Fruit fly (Drosophila melanogaster): ENCODE data around the gene Rtnl1.

dm6 chr2L:5031886-5032285 is 22.4 kb upstream of the Rtnl1 start:
- TF ChIP-seq CG9139 (GFP tag; optimal IDR thresholded peaks at IDR 0.05): no peak
- no peak for TF ChIP-seq Sox102F (GFP tag; optimal IDR thresholded peaks at IDR 0.05)
- TF ChIP-seq Met (GFP tag; optimal IDR thresholded peaks at IDR 0.05): no peak
- no peak for TF ChIP-seq CG6854 (GFP tag; optimal IDR thresholded peaks at IDR 0.05)
- TF ChIP-seq CG11762 (GFP tag; optimal IDR thresholded peaks at IDR 0.05; ENCODE audit: insufficient read depth): no peak
- TF ChIP-seq lz (GFP tag; optimal IDR thresholded peaks at IDR 0.05): no peak
- TF ChIP-seq Lpt (GFP tag; optimal IDR thresholded peaks at IDR 0.05): no peak
